Fruit fly (Drosophila melanogaster) whole organism, pupa: ENCODE data around the gene CG15480.
"Not testable (repeated sequence)": the region's sequence is repeated elsewhere in the genome, so short reads cannot be mapped to it uniquely, and the experiment has no call there.

Experiments
- CG10348 ChIP-seq: fragments of 200-800 bp; sonication (Bioruptor generic); IDR thresholded peaks from 2 replicates; pipeline ENCODE4 v1.3.6; 2022; ENCODE audit warnings: missing biosample characterization, missing genetic modification characterization
- CG12605 ChIP-seq: fragments of 200-800 bp; sonication (Bioruptor generic); IDR thresholded peaks from 2 replicates; pipeline ENCODE4 v1.3.6; 2022; ENCODE audit warnings: missing biosample characterization, missing genetic modification characterization
- CG13204 ChIP-seq: fragments of 200-800 bp; sonication (Bioruptor generic); optimal IDR thresholded peaks from 2 replicates; lab custom pipeline; 2018; ENCODE audit warnings: missing biosample characterization, mild to moderate bottlenecking, missing genetic modification characterization, moderate library complexity
- CG14655 ChIP-seq: fragments of 200-800 bp; sonication (Bioruptor generic); optimal IDR thresholded peaks from 3 replicates; lab custom pipeline; 2017; ENCODE audit warnings: mild to moderate bottlenecking, missing biosample characterization, missing genetic modification reagents, missing genetic modification characterization
- CG15710 ChIP-seq: fragments of 200-800 bp; sonication (Bioruptor generic); optimal IDR thresholded peaks from 2 replicates; lab custom pipeline; 2018; ENCODE audit warnings: missing biosample characterization, mild to moderate bottlenecking, missing genetic modification characterization, moderate library complexity
- CG17806 ChIP-seq: fragments of 200-800 bp; sonication (Bioruptor generic); optimal IDR thresholded peaks from 2 replicates; lab custom pipeline; 2018; ENCODE audit warnings: missing biosample characterization, mild to moderate bottlenecking, missing genetic modification characterization, moderate library complexity
- CG32121 ChIP-seq: fragments of 200-800 bp; sonication (Bioruptor generic); IDR thresholded peaks from 2 replicates; pipeline ENCODE4 v1.3.6; 2022; ENCODE audit warnings: missing biosample characterization, missing genetic modification characterization
- CG34367 ChIP-seq: fragments of 200-800 bp; sonication (Bioruptor generic); optimal IDR thresholded peaks from 2 replicates; lab custom pipeline; 2018; ENCODE audit warnings: missing biosample characterization, mild to moderate bottlenecking, missing genetic modification characterization
- CG4496 ChIP-seq: fragments of 200-800 bp; sonication (Bioruptor generic); IDR thresholded peaks from 3 replicates; pipeline ENCODE4 v1.3.6; 2022; ENCODE audit warnings: missing biosample characterization, missing genetic modification characterization
- CG8159 ChIP-seq: fragments of 200-800 bp; sonication (Bioruptor generic); optimal IDR thresholded peaks from 3 replicates; lab custom pipeline; 2018; ENCODE audit warnings: missing biosample characterization, mild to moderate bottlenecking, missing genetic modification characterization, moderate library complexity
- CG9948 ChIP-seq: fragments of 200-800 bp; sonication (Bioruptor generic); optimal IDR thresholded peaks from 2 replicates; lab custom pipeline; 2018; ENCODE audit warnings: missing biosample characterization, mild to moderate bottlenecking, missing genetic modification characterization, moderate library complexity
- D1 ChIP-seq: fragments of 200-800 bp; sonication (Bioruptor generic); optimal IDR thresholded peaks from 2 replicates; lab custom pipeline; 2018; ENCODE audit warnings: missing biosample characterization, mild to moderate bottlenecking, missing genetic modification characterization, moderate library complexity
- EcR ChIP-seq: fragments of 200-800 bp; sonication (Bioruptor generic); optimal IDR thresholded peaks from 3 replicates; lab custom pipeline; 2019; ENCODE audit warnings: missing biosample characterization, missing genetic modification characterization, mild to moderate bottlenecking, moderate library complexity, missing genetic modification reagents
- Ets98B ChIP-seq: fragments of 200-800 bp; sonication (Bioruptor generic); IDR thresholded peaks from 2 replicates; pipeline ENCODE4 v1.3.6; 2022; ENCODE audit warnings: missing biosample characterization, missing genetic modification characterization
- Pif1A ChIP-seq: fragments of 200-800 bp; sonication (Bioruptor generic); optimal IDR thresholded peaks from 3 replicates; lab custom pipeline; 2016; ENCODE audit warnings: missing biosample characterization, missing genetic modification characterization
- Pif1B ChIP-seq: fragments of 200-800 bp; sonication (Bioruptor generic); optimal IDR thresholded peaks from 3 replicates; lab custom pipeline; 2016; ENCODE audit warnings: missing biosample characterization, missing genetic modification characterization
- Snoo ChIP-seq: fragments of 200-800 bp; sonication (Bioruptor generic); optimal IDR thresholded peaks from 3 replicates; lab custom pipeline; 2017; ENCODE audit warnings: missing biosample characterization, mild to moderate bottlenecking, missing genetic modification characterization, inconsistent platforms
- fd96Ca ChIP-seq: fragments of 200-800 bp; sonication (Bioruptor generic); IDR thresholded peaks from 3 replicates; pipeline ENCODE4 v1.3.6; 2022; ENCODE audit warnings: missing biosample characterization, missing genetic modification characterization
- gl ChIP-seq: fragments of 200-800 bp; sonication (Bioruptor generic); optimal IDR thresholded peaks from 2 replicates; lab custom pipeline; 2018; ENCODE audit warnings: missing biosample characterization, mild to moderate bottlenecking, missing genetic modification characterization
- rn ChIP-seq: fragments of 200-800 bp; sonication (Bioruptor generic); IDR thresholded peaks from 2 replicates; pipeline ENCODE4 v1.3.6; 2022; ENCODE audit warnings: missing biosample characterization, missing genetic modification characterization

CG15480 gene

dm6 chr2L:13222225-13222648 lies 2.8 kb downstream of the CG15480 start, which contains the start of the genes Ski6 and CG16812:
Gene Ski6, minus strand, starts transcription at chr2L:13222429.
Gene CG16812, plus strand, starts transcription at chr2L:13222587.
- peak; percentile 62 for TF ChIP-seq CG15710 (tag; lab: Kevin White, UChicago)
- 0 out of 2 replicates have a peak, but pooled peaks have one; percentile 47 for TF ChIP-seq CG12605 (GFP tag; lab: Robert Waterston, UW)
- TF ChIP-seq CG34367 (tag; lab: Kevin White, UChicago): peak; percentile 22
- TF ChIP-seq CG4496: 0 out of 3 replicates have a peak, but pooled peaks have one; percentile 27
- peak; percentile 33; the same call in 1 of the 2 replicates for TF ChIP-seq CG32121 (GFP tag; lab: Robert Waterston, UW)
- TF ChIP-seq CG9948 (tag; lab: Kevin White, UChicago): no peak
- TF ChIP-seq Ets98B (GFP tag; lab: Robert Waterston, UW): peak; percentile 67
- TF ChIP-seq Pif1B (GFP tag; lab: Kevin White, UChicago): no peak

dm6 chr2L:13219281-13220092 lies 5.6 kb downstream of the CG15480 start, which contains the start of the genes CG9426 and mRF1:
Gene CG9426, minus strand, starts transcription at chr2L:13219923.
Gene mRF1, plus strand, starts transcription at chr2L:13219979.
- TF ChIP-seq EcR (GFP tag; lab: Kevin White, UChicago) (peak; percentile 22), CG32121 (GFP tag; lab: Robert Waterston, UW) (no peak)

dm6 chr2L:13215640-13216129 lies 9.4 kb downstream of the CG15480 start:
- TF ChIP-seq D1 (tag; lab: Kevin White, UChicago): peak; percentile 48
- peak; percentile 47; the same call in 1 of the 2 replicates for TF ChIP-seq CG32121 (GFP tag; lab: Robert Waterston, UW)
- peak; percentile 62; the same call in 1 of the 3 replicates for TF ChIP-seq CG4496
- 0 out of 2 replicates have a peak, but pooled peaks have one; percentile 42 for TF ChIP-seq Ets98B (GFP tag; lab: Robert Waterston, UW)

- no peak for TF ChIP-seq rn (GFP tag; lab: Robert Waterston, UW)
- TF ChIP-seq EcR (GFP tag; lab: Kevin White, UChicago): no peak
- TF ChIP-seq fd96Ca (GFP tag; lab: Robert Waterston, UW): no peak
Measured at dm6 chr2L:13215010-13215409, 10.1 kb downstream of the CG15480 start, which contains the start of gene kek4. Gene kek4, minus strand, starts transcription at chr2L:13215350.

- TF ChIP-seq Pif1A (GFP tag; lab: Kevin White, UChicago); CG10348; CG15710 (tag; lab: Kevin White, UChicago): not testable (repeated sequence)
- TF ChIP-seq, all 21 proteins: peak for 0; not testable (repeated sequence) for 21
Measured at dm6 chr2L:13211764-13212265, 13.3 kb downstream of the CG15480 start, which contains the start of gene CG15482. Gene CG15482, minus strand, starts transcription at chr2L:13211814.

- no peak for TF ChIP-seq EcR (GFP tag; lab: Kevin White, UChicago)
- TF ChIP-seq fd96Ca (GFP tag; lab: Robert Waterston, UW): no peak
- TF ChIP-seq CG10348: no peak
- no peak for TF ChIP-seq CG34367 (tag; lab: Kevin White, UChicago)
- TF ChIP-seq CG32121 (GFP tag; lab: Robert Waterston, UW): peak; percentile 17; the same call in 1 of the 2 replicates
- TF ChIP-seq Ets98B (GFP tag; lab: Robert Waterston, UW): no peak
- TF ChIP-seq CG15710 (tag; lab: Kevin White, UChicago): no peak
- no peak for TF ChIP-seq Snoo (tag; lab: Kevin White, UChicago)
- 0 out of 3 replicates have a peak, but pooled peaks have one; percentile 13 for TF ChIP-seq CG4496
- no peak for TF ChIP-seq D1 (tag; lab: Kevin White, UChicago)
- no peak for TF ChIP-seq Pif1B (GFP tag; lab: Kevin White, UChicago)
Measured at dm6 chr2L:13206857-13207463, 18.1 kb downstream of the CG15480 start.

dm6 chr2L:13206077-13206668 lies 18.9 kb downstream of the CG15480 start:
- TF ChIP-seq D1 (tag; lab: Kevin White, UChicago): no peak
- no peak for TF ChIP-seq CG9948 (tag; lab: Kevin White, UChicago)
- TF ChIP-seq CG17806 (tag; lab: Kevin White, UChicago): no peak
- TF ChIP-seq CG14655 (GFP tag; lab: Kevin White, UChicago): no peak
- TF ChIP-seq CG12605 (GFP tag; lab: Robert Waterston, UW): peak; percentile 62; the same call in 1 of the 2 replicates
- TF ChIP-seq Pif1B (GFP tag; lab: Kevin White, UChicago): no peak
- TF ChIP-seq Ets98B (GFP tag; lab: Robert Waterston, UW): peak; percentile 48
- no peak for TF ChIP-seq CG13204 (GFP tag; lab: Kevin White, UChicago)
- TF ChIP-seq Pif1A (GFP tag; lab: Kevin White, UChicago): no peak
- no peak for TF ChIP-seq CG4496
- peak; percentile 36; the same call in 1 of the 2 replicates for TF ChIP-seq CG32121 (GFP tag; lab: Robert Waterston, UW)
- TF ChIP-seq gl: no peak
- no peak for TF ChIP-seq CG10348
- no peak for TF ChIP-seq Snoo (tag; lab: Kevin White, UChicago)
- no peak for TF ChIP-seq rn (GFP tag; lab: Robert Waterston, UW)
- peak; percentile 92 for TF ChIP-seq EcR (GFP tag; lab: Kevin White, UChicago)
- TF ChIP-seq CG8159 (tag; lab: Kevin White, UChicago): no peak
